Worm (Caenorhabditis elegans) whole organism, L3 larva: ENCODE measurements around the gene zipt-7.2.

Experiments
- R02D3.7 ChIP-seq: fragments of 150-350 bp; optimal IDR thresholded peaks from 2 replicates; lab custom pipeline; 2014; ENCODE audit warnings: missing biosample characterization, missing genetic modification characterization
- ZK546.5 ChIP-seq: sonication (generic microtip); optimal IDR thresholded peaks from 2 replicates; lab custom pipeline; 2017; ENCODE audit warnings: missing biosample characterization, missing genetic modification characterization
- aly-2 ChIP-seq: fragments of 150-350 bp; optimal IDR thresholded peaks from 2 replicates; lab custom pipeline; 2014; ENCODE audit warnings: missing biosample characterization, missing genetic modification characterization
- ceh-16 ChIP-seq: sonication (generic microtip); optimal IDR thresholded peaks from 2 replicates; lab custom pipeline; 2017; ENCODE audit warnings: missing biosample characterization, missing genetic modification characterization
- ceh-28 ChIP-seq: fragments of 150-350 bp; optimal IDR thresholded peaks from 2 replicates; lab custom pipeline; 2014; ENCODE audit warnings: missing biosample characterization, missing genetic modification reagents, missing genetic modification characterization
- ceh-82 ChIP-seq: fragments of 150-350 bp; optimal IDR thresholded peaks from 2 replicates; lab custom pipeline; 2014; ENCODE audit warnings: missing biosample characterization, missing genetic modification characterization
- ceh-9 ChIP-seq: sonication (generic microtip); optimal IDR thresholded peaks from 2 replicates; lab custom pipeline; 2018; ENCODE audit warnings: missing biosample characterization, missing genetic modification characterization
- daf-12 ChIP-seq: fragments of 150-350 bp; optimal IDR thresholded peaks from 2 replicates; lab custom pipeline; 2014; ENCODE audit warnings: missing biosample characterization, missing genetic modification reagents, missing genetic modification characterization
- egl-27 ChIP-seq: sonication (generic microtip); optimal IDR thresholded peaks from 4 replicates; lab custom pipeline; 2017; ENCODE audit warnings: missing biosample characterization, missing genetic modification reagents, missing genetic modification characterization
- egl-5 ChIP-seq: fragments of 150-350 bp; optimal IDR thresholded peaks from 2 replicates; lab custom pipeline; 2017; ENCODE audit warnings: missing biosample characterization, missing genetic modification reagents, missing genetic modification characterization, inconsistent platforms
- elt-1 ChIP-seq: fragments of 150-350 bp; optimal IDR thresholded peaks from 2 replicates; lab custom pipeline; 2014; ENCODE audit warnings: missing biosample characterization, missing genetic modification characterization
- elt-2 ChIP-seq: sonication (generic microtip); optimal IDR thresholded peaks from 2 replicates; lab custom pipeline; 2016; ENCODE audit warnings: missing genetic modification reagents, mild to moderate bottlenecking, missing genetic modification characterization, missing compliant biosample characterization
- eor-1 ChIP-seq, 2 experiments: fragments of 150-350 bp; optimal IDR thresholded peaks; 2 replicates each; lab custom pipeline; 2014 to 2018; ENCODE audit warnings: missing biosample characterization in 2 of 2, missing genetic modification characterization in 2 of 2
- fkh-2 ChIP-seq: fragments of 150-350 bp; optimal IDR thresholded peaks from 2 replicates; lab custom pipeline; 2014; ENCODE audit warnings: missing biosample characterization, missing genetic modification reagents, missing genetic modification characterization
- fos-1 ChIP-seq: fragments of 150-350 bp; optimal IDR thresholded peaks from 2 replicates; lab custom pipeline; 2014; ENCODE audit warnings: missing biosample characterization, missing genetic modification characterization
- hmg-11 ChIP-seq: sonication (generic microtip); optimal IDR thresholded peaks from 2 replicates; lab custom pipeline; 2016; ENCODE audit warnings: missing genetic modification characterization, missing compliant biosample characterization
- jun-1 ChIP-seq: fragments of 150-350 bp; optimal IDR thresholded peaks from 2 replicates; lab custom pipeline; 2014; ENCODE audit warnings: missing biosample characterization, missing genetic modification reagents, missing genetic modification characterization
- lin-39 ChIP-seq: fragments of 150-350 bp; optimal IDR thresholded peaks from 2 replicates; lab custom pipeline; 2018; ENCODE audit warnings: missing biosample characterization, missing genetic modification reagents, missing genetic modification characterization
- lsy-12 ChIP-seq: sonication (generic microtip); optimal IDR thresholded peaks from 2 replicates; lab custom pipeline; 2016; ENCODE audit warnings: mild to moderate bottlenecking, missing genetic modification characterization, missing compliant biosample characterization
- mdl-1 ChIP-seq: fragments of 150-350 bp; optimal IDR thresholded peaks from 2 replicates; lab custom pipeline; 2014; ENCODE audit warnings: missing biosample characterization, missing genetic modification characterization
- mml-1 ChIP-seq: fragments of 150-350 bp; sonication (generic microtip); optimal IDR thresholded peaks from 3 replicates; lab custom pipeline; 2014; ENCODE audit warnings: missing biosample characterization, missing genetic modification characterization
- nfya-1 ChIP-seq: sonication (generic microtip); optimal IDR thresholded peaks from 2 replicates; lab custom pipeline; 2017; ENCODE audit warnings: missing genetic modification characterization, mild to moderate bottlenecking, missing compliant biosample characterization, antibody characterized with exemption, moderate library complexity; ENCODE audit not compliant: insufficient read depth
- nhr-11 ChIP-seq: fragments of 150-350 bp; optimal IDR thresholded peaks from 2 replicates; lab custom pipeline; 2014; ENCODE audit warnings: missing biosample characterization, missing genetic modification characterization
- nhr-12 ChIP-seq: fragments of 150-350 bp; optimal IDR thresholded peaks from 2 replicates; lab custom pipeline; 2014; ENCODE audit warnings: missing biosample characterization, missing genetic modification characterization
- nhr-23 ChIP-seq: fragments of 150-350 bp; optimal IDR thresholded peaks from 2 replicates; lab custom pipeline; 2014; ENCODE audit warnings: missing biosample characterization, missing genetic modification reagents, missing genetic modification characterization
- nhr-237 ChIP-seq: fragments of 150-350 bp; optimal IDR thresholded peaks from 2 replicates; lab custom pipeline; 2014; ENCODE audit warnings: missing biosample characterization, missing genetic modification characterization
- nhr-25 ChIP-seq: sonication (generic microtip); optimal IDR thresholded peaks from 2 replicates; lab custom pipeline; 2017; ENCODE audit warnings: missing biosample characterization, missing genetic modification characterization
- nhr-28 ChIP-seq: fragments of 150-350 bp; optimal IDR thresholded peaks from 2 replicates; lab custom pipeline; 2014; ENCODE audit warnings: missing biosample characterization, missing genetic modification characterization
- nhr-43 ChIP-seq: sonication (generic microtip); optimal IDR thresholded peaks from 2 replicates; lab custom pipeline; 2016; ENCODE audit warnings: mild to moderate bottlenecking, missing genetic modification characterization, missing compliant biosample characterization; ENCODE audit not compliant: poor library complexity, severe bottlenecking
- nhr-67 ChIP-seq: fragments of 150-350 bp; optimal IDR thresholded peaks from 2 replicates; lab custom pipeline; 2014; ENCODE audit warnings: missing biosample characterization, missing genetic modification characterization
- nhr-77 ChIP-seq: fragments of 150-350 bp; optimal IDR thresholded peaks from 2 replicates; lab custom pipeline; 2014; ENCODE audit warnings: missing biosample characterization, missing genetic modification characterization
- pha-4 ChIP-seq: fragments of 150-350 bp; optimal IDR thresholded peaks from 2 replicates; lab custom pipeline; 2014; ENCODE audit warnings: missing biosample characterization, missing genetic modification reagents, missing genetic modification characterization
- pqm-1 ChIP-seq: fragments of 150-350 bp; optimal IDR thresholded peaks from 2 replicates; lab custom pipeline; 2017; ENCODE audit warnings: missing biosample characterization, missing genetic modification characterization, inconsistent platforms
- sea-2 ChIP-seq: fragments of 150-350 bp; sonication (generic microtip); optimal IDR thresholded peaks from 4 replicates; lab custom pipeline; 2014; ENCODE audit warnings: missing biosample characterization, missing genetic modification reagents, missing genetic modification characterization
- skn-1 ChIP-seq: fragments of 150-350 bp; optimal IDR thresholded peaks from 2 replicates; lab custom pipeline; 2014; ENCODE audit warnings: missing biosample characterization, missing genetic modification characterization
- snpc-4 ChIP-seq: fragments of 150-350 bp; optimal IDR thresholded peaks from 2 replicates; lab custom pipeline; 2014; ENCODE audit warnings: missing biosample characterization, missing genetic modification characterization
- tbx-2 ChIP-seq: sonication (generic microtip); optimal IDR thresholded peaks from 2 replicates; lab custom pipeline; 2016; ENCODE audit warnings: mild to moderate bottlenecking, missing genetic modification characterization, missing compliant biosample characterization
- unc-39 ChIP-seq: sonication (generic microtip); optimal IDR thresholded peaks from 4 replicates; lab custom pipeline; 2017; ENCODE audit warnings: missing biosample characterization, missing genetic modification characterization
- unc-62 ChIP-seq: fragments of 150-350 bp; sonication (generic microtip); optimal IDR thresholded peaks from 4 replicates; lab custom pipeline; 2014; ENCODE audit warnings: missing biosample characterization, missing genetic modification reagents, missing genetic modification characterization
- zag-1 ChIP-seq: fragments of 150-350 bp; optimal IDR thresholded peaks from 2 replicates; lab custom pipeline; 2014; ENCODE audit warnings: missing biosample characterization, missing genetic modification characterization
- ztf-11 ChIP-seq: fragments of 150-350 bp; optimal IDR thresholded peaks from 2 replicates; lab custom pipeline; 2014; ENCODE audit warnings: missing biosample characterization, missing genetic modification characterization
- ztf-4 ChIP-seq: fragments of 150-350 bp; optimal IDR thresholded peaks from 2 replicates; lab custom pipeline; 2014; ENCODE audit warnings: missing biosample characterization, missing genetic modification characterization

Gene zipt-7.2

DNA sequence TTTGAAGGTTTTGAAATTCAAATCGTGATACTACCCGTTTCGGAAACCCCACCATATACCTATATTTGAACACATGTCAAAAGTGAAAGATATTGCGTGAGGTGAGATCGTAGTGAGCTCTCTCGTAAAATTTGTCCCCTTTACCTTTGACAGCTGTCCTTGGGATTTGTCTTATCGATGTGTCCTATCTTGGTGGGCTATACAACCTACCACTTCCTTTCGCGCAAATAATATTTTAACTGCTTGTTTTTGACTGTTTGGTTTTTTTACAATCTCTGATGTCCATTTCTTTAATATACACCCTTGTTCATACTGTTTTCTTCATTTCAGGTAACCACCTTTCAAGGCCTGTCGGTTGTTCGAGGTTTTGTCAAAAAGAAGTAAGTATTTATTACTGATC is 2.0 kb upstream of the zipt-7.2 start, which contains the start of gene eat-20:
TSS of gene eat-20 (plus strand) at position 331 of the 400 bp plus-strand sequence.
- peak; percentile 46 for TF ChIP-seq nhr-25 (tag; lab: Kevin White, UChicago)
- no peak for TF ChIP-seq elt-1 (tag; lab: Kevin White, UChicago)
- no peak for TF ChIP-seq ceh-9 (tag; lab: Kevin White, UChicago)
- peak; percentile 27 for TF ChIP-seq nhr-23 (tag; lab: Kevin White, UChicago)
- no peak for TF ChIP-seq aly-2 (tag; lab: Kevin White, UChicago)
- no peak for TF ChIP-seq mml-1
- no peak for TF ChIP-seq sea-2 (GFP tag; lab: Kevin White, UChicago)
- no peak for TF ChIP-seq egl-5 (tag; lab: Kevin White, UChicago)
- TF ChIP-seq daf-12 (tag; lab: Kevin White, UChicago) = no peak
- TF ChIP-seq ceh-82 (tag; lab: Kevin White, UChicago) = no peak
- no peak for TF ChIP-seq nhr-67
- TF ChIP-seq lsy-12 (tag; lab: Kevin White, UChicago) = no peak
- TF ChIP-seq, all 47 proteins: peak for 2

DNA sequence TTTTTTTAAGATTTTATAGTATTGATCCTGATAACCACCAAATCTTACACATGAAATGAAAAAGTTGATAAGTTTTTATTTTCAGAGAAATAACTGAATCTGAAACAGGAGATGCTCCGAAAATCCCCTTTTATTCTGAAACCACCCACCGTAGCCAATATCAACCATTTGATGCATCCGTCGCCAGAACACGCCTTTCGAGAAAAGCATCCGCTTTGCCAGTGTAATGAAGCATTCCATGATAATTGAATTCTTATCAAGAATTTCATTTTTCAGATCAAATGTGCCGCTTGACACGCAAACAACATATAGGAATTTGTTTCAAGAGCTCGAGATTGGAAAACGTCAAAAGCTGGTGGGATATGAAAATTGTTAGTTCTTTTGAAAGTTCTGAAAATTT is 2.9 kb downstream of the zipt-7.2 start, which contains the start of gene tbh-1:
TSS of gene tbh-1 (minus strand) at position 101 of the 400 bp plus-strand sequence.
- TF ChIP-seq ceh-82 (tag; lab: Kevin White, UChicago) (no peak), nhr-12 (no peak), fos-1 (tag; lab: Kevin White, UChicago) (no peak)

DNA sequence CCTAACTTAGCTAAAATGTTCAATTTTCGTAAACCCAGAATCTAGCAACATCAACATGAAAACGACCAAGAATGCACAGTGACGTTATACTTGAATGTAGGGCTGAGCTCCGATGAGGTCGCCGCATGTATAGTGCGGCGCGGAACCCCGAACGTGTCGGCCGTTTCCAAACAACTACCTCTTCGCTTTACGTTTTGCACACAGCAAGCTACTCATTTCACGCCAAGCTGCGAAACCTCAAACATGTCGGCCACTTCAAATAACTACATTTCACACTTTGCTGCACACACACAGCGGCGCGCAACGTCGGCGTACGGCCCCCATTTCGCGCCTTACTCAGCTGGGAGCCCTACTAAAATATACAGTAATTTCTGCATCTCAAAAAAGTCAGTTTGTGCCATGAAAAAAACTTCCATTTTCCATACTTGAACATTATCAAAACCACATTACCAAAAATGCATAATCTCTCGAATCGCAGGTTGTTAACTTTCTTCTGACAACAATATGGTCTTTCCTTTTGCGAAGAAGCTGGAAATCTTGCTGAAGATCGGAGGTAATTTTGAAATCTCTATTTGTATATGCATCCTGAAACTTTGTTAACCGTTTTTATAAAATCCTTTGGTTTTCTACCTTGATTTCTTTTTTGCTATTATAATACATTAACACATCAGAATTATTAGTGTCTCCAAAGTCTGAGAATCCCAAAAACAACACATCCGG is 5.1 kb downstream of the zipt-7.2 start, which contains the start of gene H13N06.7:
TSS of gene H13N06.7 (plus strand) at position 670 of the 720 bp plus-strand sequence.
- TF ChIP-seq mdl-1 (tag; lab: Kevin White, UChicago) = no peak
- TF ChIP-seq fos-1 (tag; lab: Kevin White, UChicago) = no peak
- TF ChIP-seq tbx-2 (tag; lab: Kevin White, UChicago) = no peak
- no peak for TF ChIP-seq nhr-25 (tag; lab: Kevin White, UChicago)

DNA sequence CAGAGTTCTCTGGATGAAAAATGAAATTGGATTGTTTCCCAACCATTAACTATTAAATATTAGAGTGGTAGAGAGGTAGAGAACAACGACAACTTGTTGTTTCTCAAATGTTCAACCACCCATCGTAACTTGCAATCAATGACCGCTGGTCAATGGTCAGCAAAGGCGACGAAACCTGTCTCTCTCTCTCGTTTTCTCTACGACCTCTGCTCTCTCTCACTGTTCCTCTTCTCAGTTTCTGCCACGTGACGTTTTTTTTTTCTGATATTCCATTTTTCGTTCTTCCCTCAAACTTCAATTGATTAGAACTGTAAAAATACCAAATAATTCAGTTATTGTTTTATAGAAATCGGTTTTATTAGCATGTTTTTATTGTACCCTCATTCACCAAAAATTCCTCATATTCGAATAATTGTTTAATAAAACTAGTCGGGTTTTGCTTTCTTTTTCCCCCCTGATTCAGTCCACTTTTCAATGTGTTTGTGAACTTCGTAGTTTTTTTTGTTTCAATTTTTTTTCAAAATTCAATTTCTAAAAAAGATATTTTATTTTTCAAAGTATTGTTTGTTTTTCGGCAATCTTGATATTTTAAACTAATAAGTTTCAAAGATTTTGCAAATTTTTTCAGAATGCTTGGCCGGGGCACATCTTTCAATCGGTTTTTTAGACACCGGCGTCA is 10.6 kb downstream of the zipt-7.2 start, which contains the start of gene suox-1:
TSS of gene suox-1 (plus strand) at position 629 of the 679 bp plus-strand sequence.
- TF ChIP-seq mdl-1 (tag; lab: Kevin White, UChicago) (peak; percentile 45), sea-2 (GFP tag; lab: Kevin White, UChicago) (no peak), nhr-237 (tag; lab: Kevin White, UChicago) (no peak), zag-1 (no peak), nhr-23 (tag; lab: Kevin White, UChicago) (peak; percentile 73), ceh-82 (tag; lab: Kevin White, UChicago) (no peak), skn-1 (tag; lab: Kevin White, UChicago) (no peak), mml-1 (no peak), pha-4 (tag; lab: Kevin White, UChicago) (peak; percentile 14), nhr-28 (no peak), nfya-1 (tag; lab: Kevin White, UChicago) (peak; percentile 36), R02D3.7 (no peak), nhr-67 (no peak), lin-39 (tag; lab: Kevin White, UChicago) (peak; percentile 45), nhr-11 (no peak), nhr-77 (tag; lab: Kevin White, UChicago) (no peak), pqm-1 (tag; lab: Kevin White, UChicago) (no peak), ztf-11 (tag; lab: Kevin White, UChicago) (no peak), hmg-11 (tag; lab: Kevin White, UChicago) (no peak), elt-2 (tag; lab: Kevin White, UChicago) (peak; percentile 16), daf-12 (tag; lab: Kevin White, UChicago) (no peak), unc-39 (tag; lab: Kevin White, UChicago) (no peak), ceh-9 (tag; lab: Kevin White, UChicago) (no peak), elt-1 (tag; lab: Kevin White, UChicago) (no peak), fos-1 (tag; lab: Kevin White, UChicago) (no peak), egl-5 (tag; lab: Kevin White, UChicago) (no peak), jun-1 (tag; lab: Kevin White, UChicago) (no peak), ZK546.5 (tag; lab: Kevin White, UChicago) (no peak), unc-62 (GFP tag; lab: Kevin White, UChicago) (no peak), fkh-2 (tag; lab: Kevin White, UChicago) (no peak), nhr-12 (no peak), snpc-4 (no peak), ceh-16 (tag; lab: Kevin White, UChicago) (no peak), ztf-4 (tag; lab: Kevin White, UChicago) (no peak), aly-2 (tag; lab: Kevin White, UChicago) (no peak), lsy-12 (tag; lab: Kevin White, UChicago) (peak; percentile 3), ceh-28 (tag; lab: Kevin White, UChicago) (no peak), eor-1 (tag; optimal IDR thresholded peaks at IDR 0.05; lab: Kevin White, UChicago) (no peak), nhr-43 (tag; lab: Kevin White, UChicago) (peak; percentile 47), nhr-25 (tag; lab: Kevin White, UChicago) (peak; percentile 48), egl-27 (no peak)
